Fruit fly (Drosophila melanogaster) whole organism, embryonic: ENCODE measurements around the gene CG31752.

ENCODE experiments used
- CG1024 ChIP-seq: fragments of 200-800 bp; sonication (Bioruptor generic); IDR thresholded peaks from 2 replicates; pipeline ENCODE4 v1.3.6; 2022; ENCODE audit warnings: missing biosample characterization, missing genetic modification characterization
- CG10321 ChIP-seq: fragments of 200-800 bp; sonication (Bioruptor generic); IDR thresholded peaks from 2 replicates; pipeline ENCODE4 v1.3.6; 2022; ENCODE audit warnings: missing biosample characterization, missing genetic modification characterization
- CG11398 ChIP-seq: fragments of 200-800 bp; sonication (Bioruptor generic); optimal IDR thresholded peaks from 2 replicates; lab custom pipeline; 2016; ENCODE audit warnings: missing biosample characterization, missing genetic modification characterization
- CG11695 ChIP-seq: fragments of 200-800 bp; sonication (Bioruptor generic); IDR thresholded peaks from 3 replicates; pipeline ENCODE4 v1.3.6; 2022; ENCODE audit warnings: missing biosample characterization, missing genetic modification characterization
- CG12219 ChIP-seq: fragments of 200-800 bp; sonication (Bioruptor generic); optimal IDR thresholded peaks from 3 replicates; lab custom pipeline; 2018; ENCODE audit warnings: missing biosample characterization, mild to moderate bottlenecking, missing genetic modification characterization
- CG12299 ChIP-seq: fragments of 200-800 bp; sonication (Bioruptor generic); optimal IDR thresholded peaks from 2 replicates; lab custom pipeline; 2018; ENCODE audit warnings: missing biosample characterization, mild to moderate bottlenecking, missing genetic modification characterization
- CG13123 ChIP-seq: fragments of 200-800 bp; sonication (Bioruptor generic); optimal IDR thresholded peaks from 2 replicates; lab custom pipeline; 2016; ENCODE audit warnings: missing biosample characterization, missing genetic modification characterization
- CG15011 ChIP-seq: fragments of 200-800 bp; sonication (Bioruptor generic); optimal IDR thresholded peaks from 3 replicates; lab custom pipeline; 2018; ENCODE audit warnings: missing biosample characterization, mild to moderate bottlenecking, missing genetic modification characterization
- CG17359 ChIP-seq: fragments of 200-800 bp; sonication (Bioruptor generic); optimal IDR thresholded peaks from 3 replicates; lab custom pipeline; 2018; ENCODE audit warnings: missing biosample characterization, mild to moderate bottlenecking, missing genetic modification characterization, moderate library complexity
- CG17912 ChIP-seq: fragments of 200-800 bp; sonication (Bioruptor generic); optimal IDR thresholded peaks from 2 replicates; lab custom pipeline; 2018; ENCODE audit warnings: missing biosample characterization, mild to moderate bottlenecking, missing genetic modification characterization
- CG2889 ChIP-seq: fragments of 200-800 bp; sonication (Bioruptor generic); IDR thresholded peaks from 3 replicates; pipeline ENCODE4 v1.3.6; 2022; ENCODE audit warnings: missing biosample characterization, missing genetic modification characterization
- CG3995 ChIP-seq: fragments of 200-800 bp; sonication (Bioruptor generic); optimal IDR thresholded peaks from 3 replicates; lab custom pipeline; 2016; ENCODE audit warnings: missing biosample characterization, missing genetic modification characterization
- CG4328 ChIP-seq: fragments of 200-800 bp; sonication (Bioruptor generic); optimal IDR thresholded peaks from 3 replicates; lab custom pipeline; 2017; ENCODE audit warnings: missing biosample characterization, missing genetic modification reagents, missing genetic modification characterization
- CG6254 ChIP-seq: fragments of 200-800 bp; sonication (Bioruptor generic); optimal IDR thresholded peaks from 3 replicates; lab custom pipeline; 2017; ENCODE audit warnings: mild to moderate bottlenecking, missing biosample characterization, missing genetic modification reagents, missing genetic modification characterization
- CG6689 ChIP-seq: fragments of 200-800 bp; sonication (Bioruptor generic); IDR thresholded peaks from 2 replicates; pipeline ENCODE4 v1.3.6; 2022; ENCODE audit warnings: missing biosample characterization, missing genetic modification characterization
- CG7745 ChIP-seq: fragments of 200-800 bp; sonication (Bioruptor generic); optimal IDR thresholded peaks from 2 replicates; lab custom pipeline; 2018; ENCODE audit warnings: missing biosample characterization, mild to moderate bottlenecking, missing genetic modification characterization, moderate library complexity
- CG7839 ChIP-seq: fragments of 200-800 bp; sonication (Bioruptor generic); optimal IDR thresholded peaks from 3 replicates; lab custom pipeline; 2018; ENCODE audit warnings: missing biosample characterization, mild to moderate bottlenecking, missing genetic modification characterization, moderate library complexity
- CG8281 ChIP-seq: fragments of 200-800 bp; sonication (Bioruptor generic); optimal IDR thresholded peaks from 2 replicates; lab custom pipeline; 2018; ENCODE audit warnings: missing biosample characterization, mild to moderate bottlenecking, missing genetic modification characterization, moderate library complexity
- CG9797 ChIP-seq: fragments of 200-800 bp; sonication (Bioruptor generic); optimal IDR thresholded peaks from 3 replicates; lab custom pipeline; 2018; ENCODE audit warnings: missing biosample characterization, mild to moderate bottlenecking, missing genetic modification characterization
- CG9817 ChIP-seq: fragments of 200-800 bp; sonication (Bioruptor generic); optimal IDR thresholded peaks from 2 replicates; lab custom pipeline; 2018; ENCODE audit warnings: missing biosample characterization, mild to moderate bottlenecking, missing genetic modification characterization, moderate library complexity
- Drgx ChIP-seq: fragments of 200-800 bp; sonication (Bioruptor generic); IDR thresholded peaks from 2 replicates; pipeline ENCODE4 v1.3.6; 2022; ENCODE audit warnings: missing biosample characterization, missing genetic modification characterization
- ERR ChIP-seq: fragments of 200-800 bp; sonication (Bioruptor generic); optimal IDR thresholded peaks from 2 replicates; lab custom pipeline; 2016; ENCODE audit warnings: missing biosample characterization, missing genetic modification characterization
- Eip74EF ChIP-seq, 2 experiments: fragments of 200-800 bp in 1 of 2; fragments of >200 bp in 1 of 2; sonication (Bioruptor generic) in 1 of 2; optimal IDR thresholded peaks; 2 replicates each; lab custom pipeline; 2017 to 2019; ENCODE audit warnings: missing biosample characterization in 2 of 2, missing genetic modification characterization in 2 of 2, mild to moderate bottlenecking in 1 of 2, moderate library complexity in 1 of 2
- H2.0 ChIP-seq: fragments of 200-800 bp; sonication (Bioruptor generic); IDR thresholded peaks from 2 replicates; pipeline ENCODE4 v1.3.6; 2022; ENCODE audit warnings: missing biosample characterization, missing genetic modification characterization
- MBD-R2 ChIP-seq: fragments of 200-800 bp; sonication (Bioruptor generic); IDR thresholded peaks from 2 replicates; pipeline ENCODE4 v1.3.6; 2022; ENCODE audit warnings: missing biosample characterization, missing genetic modification characterization
- NFAT ChIP-seq: fragments of 200-800 bp; sonication (Bioruptor generic); IDR thresholded peaks from 2 replicates; pipeline ENCODE4 v1.3.6; 2022; ENCODE audit warnings: missing biosample characterization, missing genetic modification characterization
- Neu2 ChIP-seq: fragments of 200-800 bp; sonication (Bioruptor generic); optimal IDR thresholded peaks from 3 replicates; lab custom pipeline; 2016; ENCODE audit warnings: missing biosample characterization, missing genetic modification characterization, borderline replicate concordance
- Sin3A ChIP-seq: fragments of >200 bp; optimal IDR thresholded peaks from 2 replicates; lab custom pipeline; 2018
- Taf1 ChIP-seq: fragments of 200-800 bp; sonication (Bioruptor generic); IDR thresholded peaks from 2 replicates; pipeline ENCODE4 v1.3.6; 2022; ENCODE audit warnings: missing biosample characterization, missing genetic modification characterization
- Vsx1 ChIP-seq: fragments of 200-800 bp; sonication (Bioruptor generic); optimal IDR thresholded peaks from 2 replicates; lab custom pipeline; 2017; ENCODE audit warnings: missing biosample characterization, mild to moderate bottlenecking, missing genetic modification characterization, missing genetic modification reagents
- ap ChIP-seq: fragments of 200-800 bp; sonication (Bioruptor generic); IDR thresholded peaks from 2 replicates; pipeline ENCODE4 v1.3.6; 2022; ENCODE audit warnings: missing biosample characterization, missing genetic modification characterization
- bbx ChIP-seq: fragments of 200-800 bp; sonication (Bioruptor generic); IDR thresholded peaks from 2 replicates; pipeline ENCODE4 v1.3.6; 2022; ENCODE audit warnings: missing biosample characterization, missing genetic modification characterization; ENCODE audit not compliant: partially characterized antibody
- chif ChIP-seq, 2 experiments: fragments of 200-800 bp; sonication (Bioruptor generic); optimal IDR thresholded peaks; 3 replicates each; lab custom pipeline; 2016; ENCODE audit warnings: missing biosample characterization in 2 of 2, missing genetic modification characterization in 2 of 2
- eve ChIP-seq, 2 experiments: fragments of >200 bp; optimal IDR thresholded peaks; 2 replicates each; lab custom pipeline; 2017; ENCODE audit warnings: missing biosample characterization in 2 of 2, missing genetic modification characterization in 2 of 2
- gce ChIP-seq: fragments of 200-800 bp; sonication (Bioruptor generic); IDR thresholded peaks from 3 replicates; pipeline ENCODE4 v1.3.6; 2022; ENCODE audit warnings: missing biosample characterization, missing genetic modification characterization
- gsb-n ChIP-seq: fragments of 200-800 bp; sonication (Bioruptor generic); optimal IDR thresholded peaks from 3 replicates; lab custom pipeline; 2018; ENCODE audit warnings: missing biosample characterization, mild to moderate bottlenecking, missing genetic modification characterization
- hb ChIP-seq: fragments of 200-800 bp; sonication (Bioruptor generic); IDR thresholded peaks from 3 replicates; pipeline ENCODE4 v1.3.6; 2022; ENCODE audit warnings: missing biosample characterization, missing genetic modification characterization; ENCODE audit not compliant: partially characterized antibody
- lbe ChIP-seq: fragments of 200-800 bp; sonication (Bioruptor generic); optimal IDR thresholded peaks from 2 replicates; lab custom pipeline; 2016; ENCODE audit warnings: missing biosample characterization, mild to moderate bottlenecking, missing genetic modification characterization
- oc ChIP-seq: fragments of 200-800 bp; sonication (Bioruptor generic); optimal IDR thresholded peaks from 2 replicates; lab custom pipeline; 2018; ENCODE audit warnings: missing biosample characterization, mild to moderate bottlenecking, missing genetic modification characterization, moderate library complexity
- phol ChIP-seq: fragments of 200-800 bp; sonication (Bioruptor generic); optimal IDR thresholded peaks from 3 replicates; lab custom pipeline; 2018; ENCODE audit warnings: missing biosample characterization, mild to moderate bottlenecking, missing genetic modification characterization, moderate library complexity
- prd ChIP-seq, 3 experiments: fragments of >200 bp in 2 of 3; fragments of 200-800 bp in 1 of 3; sonication (Bioruptor generic) in 1 of 3; optimal IDR thresholded peaks in 2 of 3; IDR thresholded peaks in 1 of 3; 2 replicates in 2 of 3; 3 replicates in 1 of 3; pipeline versions ENCODE4 v1.3.6 to Lab custom; 2017 to 2022; ENCODE audit warnings: missing biosample characterization in 1 of 3, missing genetic modification characterization in 1 of 3
- pum ChIP-seq: fragments of 200-800 bp; sonication (Bioruptor generic); optimal IDR thresholded peaks from 2 replicates; lab custom pipeline; 2016; ENCODE audit warnings: missing biosample characterization, missing genetic modification characterization
- pzg ChIP-seq: fragments of 200-800 bp; sonication (Bioruptor generic); optimal IDR thresholded peaks from 3 replicates; lab custom pipeline; 2018; ENCODE audit warnings: missing biosample characterization, mild to moderate bottlenecking, missing genetic modification characterization, moderate library complexity
- ranshi ChIP-seq: fragments of 200-800 bp; sonication (Bioruptor generic); IDR thresholded peaks from 2 replicates; pipeline ENCODE4 v1.3.6; 2022; ENCODE audit warnings: missing biosample characterization, missing genetic modification characterization
- slou ChIP-seq: fragments of 200-800 bp; sonication (Bioruptor generic); optimal IDR thresholded peaks from 3 replicates; lab custom pipeline; 2016; ENCODE audit warnings: missing biosample characterization, missing genetic modification characterization
- slp2 ChIP-seq: fragments of 200-800 bp; sonication (Bioruptor generic); optimal IDR thresholded peaks from 2 replicates; lab custom pipeline; 2016; ENCODE audit warnings: missing biosample characterization, missing genetic modification characterization
- vvl ChIP-seq: fragments of 200-800 bp; sonication (Bioruptor generic); IDR thresholded peaks from 2 replicates; pipeline ENCODE4 v1.3.6; 2022; ENCODE audit warnings: missing biosample characterization, missing genetic modification characterization
- wdn ChIP-seq: fragments of 200-800 bp; sonication (Bioruptor generic); IDR thresholded peaks from 2 replicates; pipeline ENCODE4 v1.3.6; 2022; ENCODE audit warnings: missing biosample characterization, missing genetic modification characterization

Gene CG31752

DNA sequence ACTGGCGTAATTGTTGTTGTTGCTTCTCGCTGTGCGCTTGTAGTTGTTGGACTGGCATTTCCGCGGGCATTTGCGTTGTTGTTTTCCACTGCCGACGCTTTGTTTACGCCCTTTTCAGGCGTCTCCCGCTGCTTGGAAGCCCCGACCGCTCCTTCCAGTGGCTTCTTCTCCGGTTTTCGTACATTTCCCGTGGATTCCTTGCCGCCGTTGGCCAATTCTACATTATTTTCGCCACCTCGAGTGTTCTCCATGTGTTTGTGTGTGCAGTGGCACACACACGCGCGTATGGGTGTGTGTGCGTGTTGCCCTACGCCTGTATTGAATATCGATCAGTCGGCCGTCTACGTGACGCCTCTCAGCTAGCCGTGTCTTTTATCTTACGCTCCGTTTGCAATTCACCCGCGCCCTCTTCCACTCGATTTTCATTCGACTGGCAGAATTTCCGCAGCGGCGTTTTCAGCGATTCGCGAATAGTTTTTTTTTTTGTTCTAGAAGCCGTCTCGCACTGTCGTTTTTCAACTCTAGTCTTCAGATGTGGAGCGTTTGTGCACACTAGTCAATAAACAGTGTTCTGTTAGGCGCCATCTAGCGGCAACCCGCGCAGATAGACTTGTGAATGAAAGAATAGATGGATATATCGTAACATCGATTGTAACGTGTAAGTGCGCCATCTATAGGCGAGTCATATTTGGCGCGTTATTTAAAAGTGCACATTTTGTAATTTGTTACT lies 1.8 kb downstream of the CG31752 start, which contains the start of gene CG10600 (continued):
- TF ChIP-seq phol (peak; percentile 69), CG11398 (GFP tag; lab: Kevin White, UChicago) (peak; percentile 77), CG3995 (peak; percentile 94), eve (GFP tag; optimal IDR thresholded peaks at IDR 0.05; lab: Kevin White, UChicago) (no peak), CG13123 (GFP tag; lab: Kevin White, UChicago) (peak; percentile 77), H2.0 (peak; percentile 53), CG10321 (GFP tag; lab: Robert Waterston, UW) (0 out of 2 replicates have a peak, but pooled peaks have one; percentile 51), ap (GFP tag; lab: Robert Waterston, UW) (no peak), MBD-R2 (GFP tag; lab: Robert Waterston, UW) (peak; percentile 86), NFAT (peak; percentile 88), chif (GFP tag; optimal IDR thresholded peaks at IDR 0.05; lab: Kevin White, UChicago) (peak; percentile 79 to 83), CG7839 (tag; lab: Kevin White, UChicago) (peak; percentile 76), Neu2 (GFP tag; lab: Kevin White, UChicago) (no peak), gsb-n (tag; lab: Kevin White, UChicago) (peak; percentile 59), wdn (GFP tag; lab: Robert Waterston, UW) (peak; percentile 54; the same call in 1 of the 2 replicates), CG11695 (0 out of 3 replicates have a peak, but pooled peaks have one; percentile 11), hb (GFP tag; lab: Robert Waterston, UW) (peak; percentile 67), CG4328 (GFP tag; lab: Kevin White, UChicago) (peak; percentile 65), prd (optimal IDR thresholded peaks at IDR 0.05; lab: Kevin White, UChicago) (no peak), prd (GFP tag; IDR thresholded peaks at IDR 0.05; lab: Robert Waterston, UW) (peak; percentile 54; the same call in 2 of the 3 replicates), pum (GFP tag; lab: Kevin White, UChicago) (peak; percentile 86), pzg (peak; percentile 98), CG17359 (peak; percentile 70), CG6689 (GFP tag; lab: Robert Waterston, UW) (0 out of 2 replicates have a peak, but pooled peaks have one; percentile 14), CG1024 (GFP tag; lab: Robert Waterston, UW) (peak; percentile 69), Eip74EF (GFP tag; optimal IDR thresholded peaks at IDR 0.05; lab: Kevin White, UChicago) (no peak), CG7745 (no peak), CG17912 (GFP tag; lab: Kevin White, UChicago) (peak; percentile 83), Sin3A (peak; percentile 87), CG12219 (GFP tag; lab: Kevin White, UChicago) (peak; percentile 33), CG6254 (GFP tag; lab: Kevin White, UChicago) (peak; percentile 28), ranshi (GFP tag; lab: Robert Waterston, UW) (peak; percentile 62), CG8281 (tag; lab: Kevin White, UChicago) (no peak), lbe (GFP tag; lab: Kevin White, UChicago) (peak; percentile 86), Drgx (no peak), CG15011 (GFP tag; lab: Kevin White, UChicago) (no peak), oc (tag; lab: Kevin White, UChicago) (no peak), Vsx1 (GFP tag; lab: Kevin White, UChicago) (no peak), CG9817 (peak; percentile 72), ERR (GFP tag; lab: Kevin White, UChicago) (peak; percentile 90), bbx (GFP tag; lab: Robert Waterston, UW) (peak; percentile 93), CG12299 (tag; lab: Kevin White, UChicago) (peak; percentile 65), CG9797 (peak; percentile 56), vvl (peak; percentile 83), slou (GFP tag; lab: Kevin White, UChicago) (peak; percentile 67), CG2889 (GFP tag; lab: Robert Waterston, UW) (peak; percentile 39; the same call in 1 of the 3 replicates), slp2 (GFP tag; lab: Kevin White, UChicago) (peak; percentile 63), Taf1 (GFP tag; lab: Robert Waterston, UW) (peak; percentile 52), gce (GFP tag; lab: Robert Waterston, UW) (peak; percentile 56; the same call in 1 of the 3 replicates)
